Worm (Caenorhabditis elegans) whole organism, mixed stage, embryonic: ENCODE measurements around the gene R07E5.19.

ENCODE experiments used
- M03D4.4 ChIP-seq: sonication (generic microtip); optimal IDR thresholded peaks from 2 replicates; lab custom pipeline; 2017; ENCODE audit warnings: mild to moderate bottlenecking, missing genetic modification characterization, missing compliant biosample characterization
- bed-3 ChIP-seq: fragments of 200-800 bp; sonication (Bioruptor generic); optimal IDR thresholded peaks from 3 replicates; lab custom pipeline; 2018; ENCODE audit warnings: mild to moderate bottlenecking, missing genetic modification characterization, moderate library complexity, missing compliant biosample characterization
- blmp-1 ChIP-seq: fragments of 150-350 bp; optimal IDR thresholded peaks from 2 replicates; lab custom pipeline; 2014; ENCODE audit warnings: missing biosample characterization, missing genetic modification characterization
- ceh-39 ChIP-seq: fragments of 150-350 bp; optimal IDR thresholded peaks from 2 replicates; lab custom pipeline; 2014; ENCODE audit warnings: missing biosample characterization, missing genetic modification characterization
- ceh-43 ChIP-seq: fragments of 200-800 bp; sonication (Bioruptor generic); optimal IDR thresholded peaks from 2 replicates; lab custom pipeline; 2018; ENCODE audit warnings: mild to moderate bottlenecking, missing genetic modification characterization, moderate library complexity, missing compliant biosample characterization
- ceh-83 ChIP-seq: fragments of 200-800 bp; sonication (Bioruptor generic); optimal IDR thresholded peaks from 2 replicates; lab custom pipeline; 2018; ENCODE audit warnings: mild to moderate bottlenecking, missing genetic modification characterization, missing compliant biosample characterization
- cnd-1 ChIP-seq: fragments of 200-800 bp; sonication (Bioruptor generic); optimal IDR thresholded peaks from 2 replicates; lab custom pipeline; 2018; ENCODE audit warnings: mild to moderate bottlenecking, missing genetic modification characterization, missing compliant biosample characterization
- drap-1 ChIP-seq: fragments of 200-800 bp; sonication (Bioruptor generic); optimal IDR thresholded peaks from 3 replicates; lab custom pipeline; 2018; ENCODE audit warnings: mild to moderate bottlenecking, missing genetic modification characterization, missing compliant biosample characterization
- elt-1 ChIP-seq: sonication (generic microtip); optimal IDR thresholded peaks from 2 replicates; lab custom pipeline; 2017; ENCODE audit warnings: missing genetic modification characterization, mild to moderate bottlenecking, missing compliant biosample characterization, antibody characterized with exemption, moderate library complexity, borderline replicate concordance; ENCODE audit not compliant: insufficient read depth
- flh-1 ChIP-seq: fragments of 200-800 bp; sonication (Bioruptor generic); optimal IDR thresholded peaks from 2 replicates; lab custom pipeline; 2018; ENCODE audit warnings: mild to moderate bottlenecking, missing genetic modification characterization, moderate library complexity, missing compliant biosample characterization
- ham-2 ChIP-seq: fragments of 200-800 bp; sonication (Bioruptor generic); optimal IDR thresholded peaks from 2 replicates; lab custom pipeline; 2018; ENCODE audit warnings: mild to moderate bottlenecking, missing genetic modification characterization, missing compliant biosample characterization
- hlh-1 ChIP-seq: fragments of 150-350 bp; optimal IDR thresholded peaks from 2 replicates; lab custom pipeline; 2014; ENCODE audit warnings: missing biosample characterization, missing genetic modification reagents, missing genetic modification characterization
- lin-13 ChIP-seq: fragments of 150-350 bp; optimal IDR thresholded peaks from 2 replicates; lab custom pipeline; 2014; ENCODE audit warnings: missing biosample characterization, missing genetic modification characterization
- lin-32 ChIP-seq: fragments of 200-800 bp; sonication (Bioruptor generic); optimal IDR thresholded peaks from 2 replicates; lab custom pipeline; 2018; ENCODE audit warnings: mild to moderate bottlenecking, missing genetic modification characterization, missing compliant biosample characterization
- lsy-2 ChIP-seq: fragments of 150-350 bp; optimal IDR thresholded peaks from 2 replicates; lab custom pipeline; 2014; ENCODE audit warnings: missing biosample characterization, missing genetic modification characterization
- mab-5 ChIP-seq: fragments of 150-350 bp; optimal IDR thresholded peaks from 2 replicates; lab custom pipeline; 2014; ENCODE audit warnings: missing biosample characterization, missing genetic modification characterization
- mep-1 ChIP-seq: fragments of 150-350 bp; optimal IDR thresholded peaks from 2 replicates; lab custom pipeline; 2017; ENCODE audit warnings: missing biosample characterization, missing genetic modification reagents, missing genetic modification characterization, inconsistent platforms
- mls-2 ChIP-seq: sonication (generic microtip); optimal IDR thresholded peaks from 2 replicates; lab custom pipeline; 2016; ENCODE audit warnings: mild to moderate bottlenecking, missing genetic modification characterization, moderate library complexity, missing compliant biosample characterization
- nhr-2 ChIP-seq: fragments of 150-350 bp; optimal IDR thresholded peaks from 2 replicates; lab custom pipeline; 2014; ENCODE audit warnings: missing biosample characterization, missing genetic modification characterization
- nhr-28 ChIP-seq: fragments of 150-350 bp; optimal IDR thresholded peaks from 2 replicates; lab custom pipeline; 2014; ENCODE audit warnings: missing biosample characterization, missing genetic modification characterization
- pha-4 ChIP-seq: fragments of 150-350 bp; optimal IDR thresholded peaks from 2 replicates; lab custom pipeline; 2018; ENCODE audit warnings: missing biosample characterization, missing genetic modification reagents, missing genetic modification characterization
- sem-2 ChIP-seq: fragments of 200-800 bp; sonication (Bioruptor generic); optimal IDR thresholded peaks from 2 replicates; lab custom pipeline; 2018; ENCODE audit warnings: mild to moderate bottlenecking, missing genetic modification characterization, missing compliant biosample characterization
- snpc-4 ChIP-seq: fragments of 150-350 bp; optimal IDR thresholded peaks from 2 replicates; lab custom pipeline; 2014; ENCODE audit warnings: missing biosample characterization, missing genetic modification characterization
- sptf-1 ChIP-seq: sonication (generic microtip); optimal IDR thresholded peaks from 2 replicates; lab custom pipeline; 2017; ENCODE audit warnings: mild to moderate bottlenecking, missing genetic modification characterization, moderate library complexity, missing compliant biosample characterization
- tbx-8 ChIP-seq: fragments of 200-800 bp; sonication (Bioruptor generic); optimal IDR thresholded peaks from 2 replicates; lab custom pipeline; 2018; ENCODE audit warnings: mild to moderate bottlenecking, missing genetic modification characterization, moderate library complexity, missing compliant biosample characterization
- unc-120 ChIP-seq: sonication (generic microtip); optimal IDR thresholded peaks from 2 replicates; lab custom pipeline; 2017; ENCODE audit warnings: missing genetic modification characterization, missing compliant biosample characterization; ENCODE audit not compliant: poor library complexity, severe bottlenecking
- unc-39 ChIP-seq: fragments of 150-350 bp; optimal IDR thresholded peaks from 2 replicates; lab custom pipeline; 2014; ENCODE audit warnings: missing biosample characterization, missing genetic modification characterization
- zip-8 ChIP-seq: fragments of 150-350 bp; optimal IDR thresholded peaks from 2 replicates; lab custom pipeline; 2014; ENCODE audit warnings: missing biosample characterization, missing genetic modification characterization
- ztf-11 ChIP-seq: fragments of 150-350 bp; optimal IDR thresholded peaks from 2 replicates; lab custom pipeline; 2014; ENCODE audit warnings: missing biosample characterization, missing genetic modification characterization

R07E5.19 gene

DNA sequence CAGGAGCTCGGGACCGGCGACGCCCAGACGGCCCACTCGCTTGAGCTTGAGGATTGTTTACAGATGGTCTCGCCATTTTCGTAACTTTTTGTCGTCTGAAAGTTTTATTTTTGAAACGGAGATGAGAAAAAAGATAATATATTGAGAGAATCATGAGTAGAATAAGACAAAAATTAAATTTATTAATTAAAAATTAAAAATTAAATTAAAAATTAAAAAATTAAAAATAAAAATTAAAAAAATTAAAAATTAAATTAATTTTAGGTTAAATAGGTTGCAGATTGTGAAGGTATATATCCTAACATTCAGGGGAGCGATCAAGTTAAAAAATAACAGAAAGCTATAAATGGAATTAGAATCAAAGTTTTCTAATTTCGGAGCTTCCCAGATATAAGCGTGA is 38.1 kb downstream of the R07E5.19 start, which contains the start of gene B0284.3:
B0284.3 (minus strand) TSS at position 101 of the 400 bp plus-strand sequence.
- TF ChIP-seq lsy-2 (tag; lab: Kevin White, UChicago), result no peak
- TF ChIP-seq bed-3 (GFP tag; lab: Kevin White, UChicago), result no peak
- no peak for TF ChIP-seq mls-2 (tag; lab: Kevin White, UChicago)
- TF ChIP-seq mep-1, result no peak
- TF ChIP-seq ztf-11, result no peak
- no peak for TF ChIP-seq blmp-1 (tag; lab: Kevin White, UChicago)
- TF ChIP-seq ceh-83 (GFP tag; lab: Kevin White, UChicago), result no peak
- no peak for TF ChIP-seq ceh-39 (tag; lab: Kevin White, UChicago)
- TF ChIP-seq nhr-28 (tag; lab: Kevin White, UChicago), result no peak
- TF ChIP-seq unc-39, result no peak
- no peak for TF ChIP-seq lin-13 (tag; lab: Kevin White, UChicago)
- no peak for TF ChIP-seq lin-32 (GFP tag; lab: Kevin White, UChicago)
- TF ChIP-seq cnd-1 (tag; lab: Kevin White, UChicago), result no peak
- TF ChIP-seq drap-1 (GFP tag; lab: Kevin White, UChicago), result no peak
- TF ChIP-seq nhr-2 (tag; lab: Kevin White, UChicago), result no peak

DNA sequence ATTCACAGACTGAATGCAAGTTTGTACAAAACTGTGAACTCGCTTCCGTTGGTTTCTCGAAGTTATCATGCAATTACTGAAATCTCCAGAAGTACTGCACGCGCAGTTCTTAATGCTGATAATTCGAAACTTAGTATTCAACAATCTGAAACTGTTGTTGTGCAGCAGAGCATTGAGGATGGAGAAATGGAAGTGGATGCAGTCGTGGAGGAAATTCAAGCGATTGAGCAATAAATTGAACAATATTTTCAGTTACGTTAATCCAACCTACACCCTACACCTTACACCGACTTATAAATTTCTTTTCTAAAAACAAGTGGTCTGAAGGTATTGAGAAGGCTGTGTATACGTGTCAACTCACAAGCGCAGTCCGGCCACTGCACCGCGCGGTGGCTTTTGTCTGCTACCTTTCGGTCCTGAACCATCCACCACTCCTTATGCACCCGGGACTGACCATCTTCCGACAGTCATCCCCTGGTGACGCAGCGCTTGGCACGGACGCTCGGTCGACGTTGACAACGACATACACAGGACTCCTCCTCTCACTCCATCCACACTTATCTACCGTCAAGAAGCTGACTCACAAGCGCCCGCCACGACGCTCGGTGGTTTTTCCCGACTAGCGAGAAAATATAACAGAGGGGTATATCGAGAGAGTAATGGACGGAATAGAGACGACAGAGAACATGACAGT is 39.1 kb downstream of the R07E5.19 start:
- peak; percentile 10 for TF ChIP-seq lin-32 (GFP tag; lab: Kevin White, UChicago)
- peak; percentile 79 for TF ChIP-seq M03D4.4
- peak; percentile 33 for TF ChIP-seq tbx-8 (GFP tag; lab: Kevin White, UChicago)
- peak; percentile 87 for TF ChIP-seq mls-2 (tag; lab: Kevin White, UChicago)
- peak; percentile 23 for TF ChIP-seq ceh-43 (GFP tag; lab: Kevin White, UChicago)
- peak; percentile 13 for TF ChIP-seq lsy-2 (tag; lab: Kevin White, UChicago)
- TF ChIP-seq nhr-2 (tag; lab: Kevin White, UChicago), result peak; percentile 25
- TF ChIP-seq drap-1 (GFP tag; lab: Kevin White, UChicago), result peak; percentile 65
- peak; percentile 10 for TF ChIP-seq lin-13 (tag; lab: Kevin White, UChicago)
- TF ChIP-seq pha-4 (tag; lab: Kevin White, UChicago), result peak; percentile 13
- peak; percentile 44 for TF ChIP-seq ham-2 (GFP tag; lab: Kevin White, UChicago)
- TF ChIP-seq sem-2 (GFP tag; lab: Kevin White, UChicago), result peak; percentile 61
- TF ChIP-seq hlh-1 (tag; lab: Kevin White, UChicago), result peak; percentile 53
- TF ChIP-seq sptf-1, result peak; percentile 69
- TF ChIP-seq ceh-83 (GFP tag; lab: Kevin White, UChicago), result peak; percentile 77
- TF ChIP-seq mep-1, result peak; percentile 33
- TF ChIP-seq bed-3 (GFP tag; lab: Kevin White, UChicago), result peak; percentile 45
- peak; percentile 66 for TF ChIP-seq cnd-1 (tag; lab: Kevin White, UChicago)
- TF ChIP-seq unc-120 (tag; lab: Kevin White, UChicago), result peak; percentile 56

DNA sequence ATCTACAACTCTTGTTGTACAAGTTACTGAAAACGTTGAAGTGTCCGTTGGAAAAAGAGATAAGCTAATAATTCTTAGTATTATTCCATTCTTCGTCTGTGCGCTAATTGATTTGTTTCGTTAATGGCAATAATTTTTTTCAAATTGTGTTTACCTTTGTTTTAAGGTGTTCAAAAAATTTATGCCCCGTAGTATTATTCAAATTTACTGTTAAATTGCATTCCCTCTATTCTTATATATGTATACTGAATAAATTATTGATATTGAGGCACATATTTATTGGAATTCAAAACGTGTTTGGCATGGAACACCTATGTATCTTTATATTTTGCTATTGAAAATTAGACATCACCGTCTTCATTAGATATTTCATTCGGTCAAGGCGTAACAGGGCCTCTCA is 43.0 kb downstream of the R07E5.19 start, which contains the start of gene pals-26:
pals-26 (plus strand) TSS at position 301 of the 400 bp plus-strand sequence.
- TF ChIP-seq lin-13 (tag; lab: Kevin White, UChicago) (no peak), hlh-1 (tag; lab: Kevin White, UChicago) (no peak), flh-1 (GFP tag; lab: Kevin White, UChicago) (no peak), mep-1 (no peak), M03D4.4 (no peak), snpc-4 (tag; lab: Kevin White, UChicago) (no peak), blmp-1 (tag; lab: Kevin White, UChicago) (no peak), mls-2 (tag; lab: Kevin White, UChicago) (no peak), elt-1 (tag; lab: Kevin White, UChicago) (no peak)

- TF ChIP-seq sem-2 (GFP tag; lab: Kevin White, UChicago) (no peak), mab-5 (tag; lab: Kevin White, UChicago) (no peak), zip-8 (tag; lab: Kevin White, UChicago) (no peak), ztf-11 (no peak), M03D4.4 (no peak), hlh-1 (tag; lab: Kevin White, UChicago) (no peak), mep-1 (no peak), unc-120 (tag; lab: Kevin White, UChicago) (no peak), nhr-2 (tag; lab: Kevin White, UChicago) (no peak)
Observed at ce11 chrIII:4372894-4373293, 45.0 kb downstream of the R07E5.19 start.
